Worm (Caenorhabditis elegans) whole organism, L1 larva: Measurements from ENCODE around the gene F14E5.2.

Source experiments
- lin-39 ChIP-seq: fragments of 150-350 bp; optimal IDR thresholded peaks from 2 replicates; lab custom pipeline; 2014; ENCODE audit warnings: missing biosample characterization, missing genetic modification reagents, missing genetic modification characterization
- lir-3 ChIP-seq: sonication (generic microtip); optimal IDR thresholded peaks from 2 replicates; lab custom pipeline; 2016; ENCODE audit warnings: mild to moderate bottlenecking, missing genetic modification characterization, moderate library complexity, missing compliant biosample characterization; ENCODE audit not compliant: poor library complexity
- mep-1 ChIP-seq: fragments of 150-350 bp; optimal IDR thresholded peaks from 2 replicates; lab custom pipeline; 2014; ENCODE audit warnings: missing biosample characterization, missing genetic modification characterization
- pax-3 ChIP-seq: fragments of 200-800 bp; sonication (Bioruptor generic); optimal IDR thresholded peaks from 2 replicates; lab custom pipeline; 2018; ENCODE audit warnings: mild to moderate bottlenecking, missing genetic modification characterization, moderate library complexity, missing compliant biosample characterization
- skn-1 ChIP-seq: fragments of 150-350 bp; optimal IDR thresholded peaks from 2 replicates; lab custom pipeline; 2014; ENCODE audit warnings: missing biosample characterization, missing genetic modification characterization

DNA sequence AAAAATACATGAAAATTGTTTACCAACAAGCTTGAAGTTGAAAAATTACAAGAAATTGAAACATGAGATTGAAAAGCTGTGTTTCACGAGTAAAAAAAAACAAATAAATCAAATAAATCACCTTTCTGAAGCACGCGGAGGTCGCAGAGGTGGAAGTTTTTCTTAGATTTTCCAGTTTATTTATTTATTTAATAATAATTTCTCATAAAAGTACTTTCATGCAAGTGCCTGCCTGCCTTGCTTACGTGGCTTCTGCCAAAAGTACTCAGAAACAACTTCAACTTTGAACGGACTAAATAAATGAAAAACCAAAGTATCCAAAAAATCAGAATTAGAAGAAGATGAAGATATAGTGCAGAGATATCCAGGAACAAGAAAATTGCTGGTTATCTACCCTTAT, 3.3 kb upstream of the F14E5.2 start, which contains the start of gene acp-2:
- TF ChIP-seq pax-3 (tag; lab: Kevin White, UChicago): no peak
- no peak for TF ChIP-seq lin-39
- TF ChIP-seq skn-1: no peak
- TF ChIP-seq mep-1 (tag; lab: Kevin White, UChicago): no peak
- no peak for TF ChIP-seq lir-3 (tag; lab: Kevin White, UChicago)
